Worm (Caenorhabditis elegans): ENCODE data around the gene R02F11.11.

ce11 chrV:4813825-4814224 is 22.2 kb downstream of the R02F11.11 start:
- no peak for TF ChIP-seq nhr-10 (tag; optimal IDR thresholded peaks at IDR 0.05)
- TF ChIP-seq snpc-4 (tag; optimal IDR thresholded peaks at IDR 0.05): no peak
- no peak for TF ChIP-seq fos-1 (tag; optimal IDR thresholded peaks at IDR 0.05)
- no peak for TF ChIP-seq lin-13 (GFP tag; optimal IDR thresholded peaks at IDR 0.05)
- no peak for TF ChIP-seq mdl-1 (tag; optimal IDR thresholded peaks at IDR 0.05)
- TF ChIP-seq nhr-237 (tag; optimal IDR thresholded peaks at IDR 0.05): no peak
- no peak for TF ChIP-seq nhr-12 (tag; optimal IDR thresholded peaks at IDR 0.05)
- no peak for TF ChIP-seq peb-1 (tag; optimal IDR thresholded peaks at IDR 0.05)
- no peak for TF ChIP-seq sma-3 (GFP tag; optimal IDR thresholded peaks at IDR 0.05)
- TF ChIP-seq unc-62 (GFP tag; optimal IDR thresholded peaks at IDR 0.05): no peak
- TF ChIP-seq elt-3 (tag; optimal IDR thresholded peaks at IDR 0.05): no peak
